In the genomic region with DNA sequence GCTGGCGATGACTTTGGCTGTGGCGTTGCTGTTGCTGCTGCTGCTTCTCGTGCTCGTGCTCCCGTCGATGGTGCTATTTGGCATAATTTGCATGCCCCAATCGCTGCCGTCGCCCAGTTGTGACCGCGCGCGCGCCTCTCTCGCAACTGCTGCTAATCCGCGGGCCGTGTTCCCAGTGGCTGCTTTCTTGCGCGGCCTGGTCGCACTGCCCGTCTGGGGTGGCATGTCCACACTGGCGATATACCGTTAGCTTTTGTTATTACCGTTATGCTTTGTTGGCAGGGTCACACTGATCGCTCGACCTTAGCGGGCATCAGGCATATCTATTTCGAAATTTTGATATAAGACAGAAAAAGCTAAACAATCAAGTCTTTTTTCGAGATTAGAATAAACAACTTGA, we compare ENCODE assay signal across 1 fruit fly cellular context.
TF ChIP-seq lines count a peak whose summit lies in the region.

A gene (minus strand): TSS at position 350 of the 400 bp plus-strand sequence.

TF ChIP-seq in whole organism, embryonic, 481 proteins besides CTCF, POLR2A, EP300 and RAD21 (continued from another document):
- TF ChIP-seq bbx (GFP tag; IDR thresholded peaks at IDR 0.05; lab: Robert Waterston, UW; ENCODE audit: partially characterized antibody) (peak; percentile 67), stc (GFP tag; IDR thresholded peaks at IDR 0.05; lab: Robert Waterston, UW) (no peak), CG8924 (tag; optimal IDR thresholded peaks at IDR 0.05; lab: Kevin White, UChicago) (no peak), Myb (GFP tag; optimal IDR thresholded peaks at IDR 0.05; lab: Kevin White, UChicago) (peak; percentile 78), Chrac-16 (GFP tag; optimal IDR thresholded peaks at IDR 0.05; lab: Kevin White, UChicago) (no peak), oc (tag; optimal IDR thresholded peaks at IDR 0.05; lab: Kevin White, UChicago) (peak; percentile 6), ftz-f1 (GFP tag; optimal IDR thresholded peaks at IDR 0.05; lab: Kevin White, UChicago) (peak; percentile 35), CG3407 (GFP tag; optimal IDR thresholded peaks at IDR 0.05; lab: Kevin White, UChicago) (no peak), CG18011 (GFP tag; optimal IDR thresholded peaks at IDR 0.05; lab: Kevin White, UChicago) (peak; percentile 71), ems (GFP tag; optimal IDR thresholded peaks at IDR 0.05; lab: Kevin White, UChicago) (no peak), CG14860 (GFP tag; IDR thresholded peaks at IDR 0.05; lab: Robert Waterston, UW; ENCODE audit: partially characterized antibody) (0 out of 3 replicates have a peak, but pooled peaks have one; percentile 14), stwl (tag; optimal IDR thresholded peaks at IDR 0.05; lab: Kevin White, UChicago) (peak; percentile 95), CG15073 (GFP tag; optimal IDR thresholded peaks at IDR 0.05; lab: Kevin White, UChicago) (no peak), CG13775 (GFP tag; optimal IDR thresholded peaks at IDR 0.05; lab: Kevin White, UChicago) (no peak), chn (GFP tag; optimal IDR thresholded peaks at IDR 0.05; lab: Kevin White, UChicago) (no peak), fru (optimal IDR thresholded peaks at IDR 0.05; lab: Kevin White, UChicago) (no peak), dmrt99B (tag; optimal IDR thresholded peaks at IDR 0.05; lab: Kevin White, UChicago) (no peak), ato (GFP tag; IDR thresholded peaks at IDR 0.05; lab: Robert Waterston, UW; ENCODE audit: partially characterized antibody) (peak; percentile 38; the same call in 1 of the 2 replicates), CG17612 (GFP tag; IDR thresholded peaks at IDR 0.05; lab: Robert Waterston, UW) (no peak), CG13287 (GFP tag; IDR thresholded peaks at IDR 0.05; lab: Robert Waterston, UW; ENCODE audit: partially characterized antibody) (peak; percentile 65), Bgb (GFP tag; IDR thresholded peaks at IDR 0.05; lab: Robert Waterston, UW; ENCODE audit: partially characterized antibody) (peak; percentile 62)
